Worm (Caenorhabditis elegans) whole organism, L1 larva: ENCODE results near the gene C37C3.2.

Experiments
- fkh-4 ChIP-seq: sonication (generic microtip); optimal IDR thresholded peaks from 2 replicates; lab custom pipeline; 2016; ENCODE audit warnings: missing compliant biosample characterization, missing genetic modification characterization, borderline replicate concordance
- pag-3 ChIP-seq: sonication (generic microtip); optimal IDR thresholded peaks from 2 replicates; lab custom pipeline; 2017; ENCODE audit warnings: missing genetic modification characterization, mild to moderate bottlenecking, missing compliant biosample characterization, antibody characterized with exemption, borderline replicate concordance; ENCODE audit not compliant: insufficient read depth

DNA sequence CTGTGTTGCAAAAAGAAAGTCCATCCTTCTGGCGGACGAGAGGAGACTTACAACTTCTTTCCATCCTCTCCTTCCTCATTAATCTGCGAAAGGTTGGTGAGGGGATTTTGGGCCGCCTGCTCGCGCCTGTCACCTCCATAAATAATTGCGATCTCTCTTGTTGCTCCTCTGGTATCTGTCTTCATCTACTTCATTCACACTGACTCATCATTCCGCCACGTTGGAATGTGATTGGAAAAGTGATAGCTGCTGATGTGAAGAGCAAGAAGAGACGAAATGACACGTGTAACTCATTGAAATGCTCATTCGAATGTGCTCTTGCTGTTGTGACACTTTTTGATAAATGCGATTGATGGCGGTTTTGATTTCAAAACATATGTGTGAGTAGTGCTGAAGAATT, 33.1 kb upstream of the C37C3.2 start:
- TF ChIP-seq fkh-4 (tag; lab: Kevin White, UChicago) (no peak), pag-3 (tag; lab: Kevin White, UChicago) (no peak)
